Worm (Caenorhabditis elegans): ENCODE measurements around the gene mig-38.

ce11 chrIV:11592165-11592564 is 1.9 kb upstream of the mig-38 start, which contains the start of gene spe-36:
- no peak for TF ChIP-seq ceh-31 (tag; optimal IDR thresholded peaks at IDR 0.05)
- TF ChIP-seq pax-1 (tag; optimal IDR thresholded peaks at IDR 0.05) = no peak
- TF ChIP-seq npax-4 (tag; optimal IDR thresholded peaks at IDR 0.05) = no peak
- no peak for TF ChIP-seq ets-4 (tag; optimal IDR thresholded peaks at IDR 0.05)
- TF ChIP-seq gmeb-2 (tag; optimal IDR thresholded peaks at IDR 0.05) = no peak
- no peak for TF ChIP-seq C38D4.7 (GFP tag; optimal IDR thresholded peaks at IDR 0.05)
- TF ChIP-seq lin-11 (tag; optimal IDR thresholded peaks at IDR 0.05) = no peak
- no peak for TF ChIP-seq elt-2 (tag; optimal IDR thresholded peaks at IDR 0.05)
